Worm (Caenorhabditis elegans) whole organism, midembryonic: ENCODE results near the gene C18E9.8.

Experiments used
- T22C8.4 ChIP-seq: fragments of 200-800 bp; sonication (Bioruptor generic); IDR thresholded peaks from 2 replicates; pipeline ENCODE4 v1.3.6; 2022; ENCODE audit warnings: missing genetic modification characterization, missing compliant biosample characterization
- cog-1 ChIP-seq: sonication (generic microtip); optimal IDR thresholded peaks from 2 replicates; lab custom pipeline; 2016; ENCODE audit warnings: missing genetic modification characterization, missing compliant biosample characterization
- flt-1 ChIP-seq: fragments of 200-800 bp; sonication (Bioruptor generic); IDR thresholded peaks from 2 replicates; pipeline ENCODE4 v1.3.6; 2022; ENCODE audit warnings: missing genetic modification characterization, missing compliant biosample characterization
- klf-2 ChIP-seq: fragments of 200-800 bp; sonication (Bioruptor generic); conservative IDR thresholded peaks from 2 replicates; pipeline ENCODE4 v1.3.6; 2022; ENCODE audit warnings: missing genetic modification reagents, missing genetic modification characterization, missing compliant biosample characterization
- med-1 ChIP-seq: sonication (generic microtip); optimal IDR thresholded peaks from 2 replicates; lab custom pipeline; 2017; ENCODE audit warnings: missing genetic modification characterization, mild to moderate bottlenecking, missing compliant biosample characterization, antibody characterized with exemption, missing genetic modification reagents; ENCODE audit not compliant: insufficient read depth
- ref-1 ChIP-seq: fragments of 200-800 bp; sonication (Bioruptor generic); conservative IDR thresholded peaks from 2 replicates; pipeline ENCODE4 v1.3.6; 2022; ENCODE audit warnings: missing genetic modification reagents, missing genetic modification characterization, missing compliant biosample characterization
- tab-1 ChIP-seq: fragments of 200-800 bp; sonication (Bioruptor generic); IDR thresholded peaks from 2 replicates; pipeline ENCODE4 v1.3.6; 2022; ENCODE audit warnings: missing genetic modification characterization, missing compliant biosample characterization
- ztf-23 ChIP-seq: fragments of 200-800 bp; sonication (Bioruptor generic); IDR thresholded peaks from 2 replicates; pipeline ENCODE4 v1.3.6; 2022; ENCODE audit warnings: missing genetic modification reagents, missing genetic modification characterization, missing compliant biosample characterization
- ztf-29 ChIP-seq: fragments of 200-800 bp; sonication (Bioruptor generic); IDR thresholded peaks from 2 replicates; pipeline ENCODE4 v1.3.6; 2022; ENCODE audit warnings: missing genetic modification reagents, missing genetic modification characterization, missing compliant biosample characterization

C18E9.8 gene

DNA sequence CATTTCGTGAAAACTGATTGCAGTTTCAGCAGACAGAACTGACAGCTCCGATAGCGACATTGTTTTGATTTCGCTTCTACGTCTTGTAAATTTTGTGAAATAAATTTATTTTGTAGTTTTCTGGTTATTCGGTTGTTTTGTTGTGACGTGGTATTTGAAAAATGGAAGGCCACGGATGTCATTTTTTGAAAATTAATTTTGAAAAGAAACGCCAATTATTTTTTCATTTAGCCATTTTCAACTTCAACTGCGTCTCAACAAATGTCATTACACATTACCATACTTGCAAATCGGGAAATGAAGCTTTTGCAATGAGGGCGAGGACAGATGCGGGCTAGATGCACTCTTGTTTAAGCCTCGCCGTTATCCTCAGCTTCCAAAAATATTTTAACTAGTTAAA is at the start of gene C18E9.8:
C18E9.8 (minus strand) TSS at position 101 of the 400 bp plus-strand sequence.
- TF ChIP-seq ztf-29 (GFP tag; lab: Robert Waterston, UW) (no peak), tab-1 (GFP tag; lab: Robert Waterston, UW) (no peak), ref-1 (GFP tag; lab: Robert Waterston, UW) (no peak), flt-1 (GFP tag; lab: Robert Waterston, UW) (no peak), med-1 (no peak), klf-2 (GFP tag; lab: Robert Waterston, UW) (no peak), cog-1 (tag; lab: Kevin White, UChicago) (no peak), T22C8.4 (no peak), ztf-23 (GFP tag; lab: Robert Waterston, UW) (no peak)

DNA sequence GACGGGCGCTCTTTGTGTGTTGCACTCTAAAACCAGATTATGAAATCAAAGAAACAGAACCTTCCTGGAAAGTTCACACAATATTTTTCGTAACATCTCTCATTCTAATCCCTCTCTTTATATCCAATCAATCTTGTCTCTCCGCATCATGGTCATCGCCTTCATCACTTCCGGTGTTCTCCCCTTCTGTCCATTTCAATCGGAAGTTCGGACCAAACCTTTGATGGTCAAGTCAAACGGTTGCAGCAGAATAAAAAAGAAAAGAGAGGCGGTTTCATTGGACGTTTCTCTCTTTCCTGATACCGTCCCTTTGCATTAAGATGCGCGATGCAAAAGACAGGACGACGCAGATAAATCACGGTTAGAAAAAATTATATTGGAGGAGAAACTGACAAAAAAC is 45.2 kb upstream of the C18E9.8 start:
- no peak for TF ChIP-seq tab-1 (GFP tag; lab: Robert Waterston, UW)
- TF ChIP-seq cog-1 (tag; lab: Kevin White, UChicago), result no peak
- no peak for TF ChIP-seq T22C8.4
- TF ChIP-seq med-1, result no peak
- no peak for TF ChIP-seq ztf-23 (GFP tag; lab: Robert Waterston, UW)
- no peak for TF ChIP-seq ref-1 (GFP tag; lab: Robert Waterston, UW)
- no peak for TF ChIP-seq ztf-29 (GFP tag; lab: Robert Waterston, UW)
- TF ChIP-seq flt-1 (GFP tag; lab: Robert Waterston, UW), result no peak
- no peak for TF ChIP-seq klf-2 (GFP tag; lab: Robert Waterston, UW)

DNA sequence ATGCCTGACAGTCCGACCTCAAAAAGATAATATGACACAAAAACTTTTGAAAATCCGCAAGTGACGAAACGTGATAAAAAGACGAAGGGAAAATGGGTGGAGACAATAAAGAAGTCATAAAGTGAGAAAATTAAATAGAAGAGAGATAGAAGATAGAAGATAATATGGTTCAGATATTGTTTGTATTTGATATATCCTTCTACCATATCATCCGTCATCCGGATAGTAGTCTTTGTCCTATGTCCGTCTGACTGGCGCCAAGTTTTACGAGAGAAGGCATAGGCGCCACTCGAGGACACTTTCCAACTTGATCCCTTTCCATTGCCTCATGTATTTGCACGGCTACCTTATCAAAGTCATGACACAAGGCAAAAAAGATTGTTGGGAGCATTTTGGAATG is 44.0 kb upstream of the C18E9.8 start:
- no peak for TF ChIP-seq flt-1 (GFP tag; lab: Robert Waterston, UW)
- TF ChIP-seq tab-1 (GFP tag; lab: Robert Waterston, UW), result no peak
- no peak for TF ChIP-seq ref-1 (GFP tag; lab: Robert Waterston, UW)
- no peak for TF ChIP-seq T22C8.4
- no peak for TF ChIP-seq ztf-29 (GFP tag; lab: Robert Waterston, UW)
- TF ChIP-seq klf-2 (GFP tag; lab: Robert Waterston, UW), result no peak
- no peak for TF ChIP-seq ztf-23 (GFP tag; lab: Robert Waterston, UW)
- TF ChIP-seq med-1, result no peak
- no peak for TF ChIP-seq cog-1 (tag; lab: Kevin White, UChicago)

DNA sequence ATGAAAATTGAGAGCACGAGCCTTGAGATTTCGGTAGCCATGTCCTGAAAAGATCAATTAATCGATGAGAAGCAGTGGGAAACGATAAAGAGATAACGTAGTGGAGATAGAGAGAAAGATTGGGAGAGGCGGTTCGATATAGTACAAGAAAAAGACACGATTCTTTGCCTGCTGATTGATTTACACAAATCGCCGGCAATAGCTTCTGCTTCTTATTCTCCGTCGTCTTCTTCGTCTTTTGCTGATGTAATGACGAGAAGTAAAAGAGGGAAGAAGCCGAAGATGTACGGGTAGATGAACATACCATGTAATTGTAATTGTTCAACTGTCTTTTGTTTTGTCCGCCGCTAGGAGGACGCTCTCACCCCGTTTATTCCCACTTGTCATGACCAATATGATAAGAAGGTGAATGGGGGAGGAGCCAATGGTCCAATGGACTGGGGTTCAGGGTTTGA is 41.4 kb upstream of the C18E9.8 start, which contains the start of gene F37B12.1:
F37B12.1 (minus strand) TSS at position 51 of the 455 bp plus-strand sequence.
- TF ChIP-seq med-1, result no peak
- TF ChIP-seq ref-1 (GFP tag; lab: Robert Waterston, UW), result no peak
- no peak for TF ChIP-seq ztf-23 (GFP tag; lab: Robert Waterston, UW)
- TF ChIP-seq klf-2 (GFP tag; lab: Robert Waterston, UW), result no peak
- TF ChIP-seq T22C8.4, result no peak
- TF ChIP-seq ztf-29 (GFP tag; lab: Robert Waterston, UW), result no peak
- no peak for TF ChIP-seq tab-1 (GFP tag; lab: Robert Waterston, UW)
- TF ChIP-seq flt-1 (GFP tag; lab: Robert Waterston, UW), result no peak
- TF ChIP-seq cog-1 (tag; lab: Kevin White, UChicago), result no peak

DNA sequence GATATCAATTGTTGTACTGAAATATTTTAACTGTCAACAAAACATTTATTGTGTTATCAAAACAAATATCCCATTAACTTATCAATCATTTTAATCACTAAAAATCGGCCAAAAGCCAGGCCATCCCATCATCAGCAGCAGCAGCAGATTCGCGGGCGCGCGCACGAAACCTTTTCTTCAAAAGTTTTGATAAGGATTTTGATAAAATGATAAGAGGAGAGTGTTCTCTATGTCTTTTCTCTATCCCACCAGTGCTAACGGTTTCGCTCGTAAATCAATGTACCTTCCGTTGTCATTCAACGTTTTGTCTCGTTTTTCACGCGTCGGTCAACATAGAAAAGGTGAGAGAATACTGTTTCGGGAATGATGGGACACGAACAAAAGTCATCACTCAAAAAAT is 40.2 kb upstream of the C18E9.8 start:
- TF ChIP-seq klf-2 (GFP tag; lab: Robert Waterston, UW) (no peak), ref-1 (GFP tag; lab: Robert Waterston, UW) (no peak), med-1 (no peak), flt-1 (GFP tag; lab: Robert Waterston, UW) (no peak), ztf-29 (GFP tag; lab: Robert Waterston, UW) (no peak), T22C8.4 (no peak), cog-1 (tag; lab: Kevin White, UChicago) (no peak), ztf-23 (GFP tag; lab: Robert Waterston, UW) (no peak), tab-1 (GFP tag; lab: Robert Waterston, UW) (no peak)

DNA sequence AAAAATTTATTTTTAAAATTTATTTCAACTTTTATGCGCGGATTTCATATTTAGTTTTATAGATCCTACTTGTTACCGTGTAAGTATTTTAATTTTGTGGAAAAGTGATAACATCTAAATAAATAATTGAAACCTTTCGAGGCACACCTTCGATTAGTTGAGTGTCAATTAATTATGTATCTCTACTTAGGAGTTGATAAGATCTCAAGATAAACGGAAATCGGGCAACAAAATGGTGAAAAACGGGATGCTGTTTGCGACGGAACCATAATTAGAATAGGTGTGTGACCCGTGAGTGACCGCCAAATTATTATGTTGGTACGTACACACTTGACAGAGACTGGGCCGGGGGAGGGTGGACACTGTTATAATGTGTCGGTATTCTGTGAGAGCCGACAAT is 38.5 kb upstream of the C18E9.8 start:
- TF ChIP-seq klf-2 (GFP tag; lab: Robert Waterston, UW) (no peak), T22C8.4 (no peak), ztf-23 (GFP tag; lab: Robert Waterston, UW) (no peak), ref-1 (GFP tag; lab: Robert Waterston, UW) (no peak), tab-1 (GFP tag; lab: Robert Waterston, UW) (no peak), ztf-29 (GFP tag; lab: Robert Waterston, UW) (no peak), med-1 (no peak), flt-1 (GFP tag; lab: Robert Waterston, UW) (no peak), cog-1 (tag; lab: Kevin White, UChicago) (no peak)

DNA sequence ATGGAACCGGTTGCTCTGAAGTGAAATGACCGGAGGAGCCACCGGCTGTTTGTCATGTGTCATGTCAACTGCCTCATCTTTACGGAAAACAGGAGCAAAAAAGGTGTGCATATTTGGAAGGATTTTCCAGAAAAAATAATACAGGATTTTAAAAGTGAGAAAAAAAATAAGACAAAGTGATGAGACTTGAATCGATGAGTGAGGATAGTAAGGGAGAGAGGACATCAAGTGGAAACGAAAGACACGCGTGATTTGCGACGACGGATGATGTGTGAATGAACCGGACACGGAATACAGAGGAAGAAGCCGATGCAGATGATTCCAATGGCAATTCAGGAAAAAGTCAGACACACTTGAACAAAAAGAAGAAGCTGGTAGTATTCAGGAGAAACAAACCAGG is 36.5 kb upstream of the C18E9.8 start:
- TF ChIP-seq ref-1 (GFP tag; lab: Robert Waterston, UW) (no peak), T22C8.4 (no peak), med-1 (no peak), ztf-23 (GFP tag; lab: Robert Waterston, UW) (no peak), tab-1 (GFP tag; lab: Robert Waterston, UW) (no peak), cog-1 (tag; lab: Kevin White, UChicago) (no peak), ztf-29 (GFP tag; lab: Robert Waterston, UW) (no peak), klf-2 (GFP tag; lab: Robert Waterston, UW) (no peak), flt-1 (GFP tag; lab: Robert Waterston, UW) (no peak)

DNA sequence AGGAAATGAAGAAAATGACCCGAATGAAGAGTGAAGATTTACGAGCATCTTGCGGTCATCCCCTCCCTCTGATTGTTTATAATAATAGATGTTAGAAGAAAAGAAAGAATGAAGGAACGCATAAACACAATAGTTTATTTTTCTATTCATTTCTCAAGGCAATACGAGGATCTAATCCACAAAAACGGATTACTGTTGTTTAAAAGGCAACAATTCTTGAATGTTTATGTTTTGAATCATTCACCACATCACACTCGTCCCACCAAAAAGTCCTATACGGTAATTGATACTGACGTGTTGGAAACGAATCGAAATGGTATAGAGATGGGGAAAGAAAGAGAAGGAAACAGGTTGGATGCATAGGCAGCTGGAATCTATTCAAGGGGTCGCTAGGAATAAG is 33.8 kb upstream of the C18E9.8 start:
- TF ChIP-seq cog-1 (tag; lab: Kevin White, UChicago) (no peak), ref-1 (GFP tag; lab: Robert Waterston, UW) (no peak), ztf-29 (GFP tag; lab: Robert Waterston, UW) (no peak), flt-1 (GFP tag; lab: Robert Waterston, UW) (no peak)

DNA sequence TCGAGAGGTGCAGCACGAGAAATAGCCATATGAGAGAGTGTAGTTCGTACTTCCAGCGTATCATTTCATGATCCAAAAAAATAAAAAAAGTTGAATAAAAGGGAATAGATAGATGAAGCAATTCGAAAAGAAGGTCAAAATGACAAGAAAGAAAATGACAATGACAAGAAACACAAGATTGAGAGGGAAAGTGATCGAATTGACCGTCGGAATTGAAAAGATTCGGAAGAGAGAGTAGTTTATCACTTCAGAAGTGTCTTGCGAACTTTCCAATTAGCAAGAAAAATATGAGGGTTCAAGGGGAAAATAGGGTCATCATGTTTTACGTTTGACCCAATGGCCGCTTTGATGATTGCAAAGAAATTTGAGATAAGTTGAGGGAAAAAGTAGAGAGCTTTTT is 31.8 kb upstream of the C18E9.8 start, which contains the start of gene dep-1:
dep-1 (minus strand) TSS at position 95 of the 400 bp plus-strand sequence.
- no peak for TF ChIP-seq ref-1 (GFP tag; lab: Robert Waterston, UW)
- TF ChIP-seq cog-1 (tag; lab: Kevin White, UChicago), result no peak
- no peak for TF ChIP-seq klf-2 (GFP tag; lab: Robert Waterston, UW)

DNA sequence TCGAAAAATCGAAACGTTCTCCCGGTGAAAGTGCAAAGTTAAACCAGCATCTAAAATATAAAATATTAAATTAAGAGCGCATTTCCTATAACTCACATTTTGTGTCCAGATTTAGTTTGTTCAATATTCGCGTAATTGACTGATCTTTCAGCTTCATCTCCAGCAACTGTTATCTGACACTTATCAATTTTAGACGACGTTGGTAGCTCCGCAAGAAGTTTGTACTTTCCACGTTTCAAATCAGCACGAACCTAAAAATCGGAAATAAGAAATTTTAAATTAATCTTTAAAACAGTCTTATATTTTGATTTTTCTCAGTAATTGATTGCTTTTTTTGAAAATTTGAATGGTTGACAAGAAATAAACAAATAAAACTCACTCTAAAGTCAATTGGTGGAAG is 29.8 kb upstream of the C18E9.8 start:
- no peak for TF ChIP-seq flt-1 (GFP tag; lab: Robert Waterston, UW)
- no peak for TF ChIP-seq cog-1 (tag; lab: Kevin White, UChicago)
- no peak for TF ChIP-seq klf-2 (GFP tag; lab: Robert Waterston, UW)
- no peak for TF ChIP-seq ztf-23 (GFP tag; lab: Robert Waterston, UW)
- no peak for TF ChIP-seq med-1
- no peak for TF ChIP-seq ref-1 (GFP tag; lab: Robert Waterston, UW)
- no peak for TF ChIP-seq ztf-29 (GFP tag; lab: Robert Waterston, UW)
- TF ChIP-seq tab-1 (GFP tag; lab: Robert Waterston, UW), result no peak
- no peak for TF ChIP-seq T22C8.4
